Worm (Caenorhabditis elegans) whole organism, L4 larva: Measurements from ENCODE around the gene C06E7.4.

Experiments used
- F10B5.3 ChIP-seq: sonication (generic microtip); optimal IDR thresholded peaks from 2 replicates; lab custom pipeline; 2016; ENCODE audit warnings: mild to moderate bottlenecking, missing genetic modification characterization, missing compliant biosample characterization
- F44E2.7 ChIP-seq: fragments of 200-800 bp; sonication (Bioruptor generic); IDR thresholded peaks from 2 replicates; pipeline ENCODE4 v2.1.2; 2022; ENCODE audit warnings: missing genetic modification characterization, missing compliant biosample characterization
- F49E8.2 ChIP-seq: sonication (generic microtip); optimal IDR thresholded peaks from 2 replicates; lab custom pipeline; 2016; ENCODE audit warnings: missing compliant biosample characterization, mild to moderate bottlenecking, missing genetic modification characterization, borderline replicate concordance
- R02D3.7 ChIP-seq: fragments of 150-350 bp; sonication (generic microtip); optimal IDR thresholded peaks from 3 replicates; lab custom pipeline; 2014; ENCODE audit warnings: missing biosample characterization, missing genetic modification characterization
- T20F7.1 ChIP-seq: fragments of 200-800 bp; sonication (Bioruptor generic); optimal IDR thresholded peaks from 2 replicates; lab custom pipeline; 2018; ENCODE audit warnings: mild to moderate bottlenecking, missing genetic modification characterization, missing compliant biosample characterization
- Y105C5A.15 ChIP-seq: fragments of 200-800 bp; sonication (Bioruptor generic); IDR thresholded peaks from 2 replicates; pipeline ENCODE4 v1.3.6; 2022; ENCODE audit warnings: missing genetic modification characterization, missing compliant biosample characterization
- ZK546.5 ChIP-seq, 2 experiments: sonication (generic microtip); optimal IDR thresholded peaks; 2 replicates each; lab custom pipeline; 2017; ENCODE audit warnings: missing biosample characterization in 2 of 2, missing genetic modification characterization in 2 of 2
- aha-1 ChIP-seq: fragments of 150-350 bp; peaks from one replicate; lab custom pipeline; 2014; ENCODE audit warnings: missing biosample characterization, missing genetic modification characterization
- ceh-20 ChIP-seq: fragments of 200-800 bp; sonication (Bioruptor generic); IDR thresholded peaks from 2 replicates; pipeline ENCODE4 v1.3.6; 2022; ENCODE audit warnings: missing genetic modification reagents, missing genetic modification characterization, missing compliant biosample characterization
- ceh-28 ChIP-seq: fragments of 150-350 bp; optimal IDR thresholded peaks from 2 replicates; lab custom pipeline; 2014; ENCODE audit warnings: missing biosample characterization, missing genetic modification reagents, missing genetic modification characterization
- ceh-44 ChIP-seq: fragments of 200-800 bp; sonication (Bioruptor generic); IDR thresholded peaks from 2 replicates; pipeline ENCODE4 v1.3.6; 2022; ENCODE audit warnings: missing genetic modification reagents, missing genetic modification characterization, missing compliant biosample characterization
- ceh-62 ChIP-seq: sonication (generic microtip); optimal IDR thresholded peaks from 2 replicates; lab custom pipeline; 2017; ENCODE audit warnings: missing biosample characterization, missing genetic modification characterization
- daf-12 ChIP-seq: fragments of 150-350 bp; optimal IDR thresholded peaks from 2 replicates; lab custom pipeline; 2014; ENCODE audit warnings: missing biosample characterization, missing genetic modification reagents, missing genetic modification characterization
- daf-16 ChIP-seq, 3 experiments: sonication (generic microtip); optimal IDR thresholded peaks; 2 replicates each; lab custom pipeline; 2016 to 2017; ENCODE audit warnings: missing genetic modification characterization in 3 of 3, missing genetic modification reagents in 3 of 3, mild to moderate bottlenecking in 2 of 3, missing compliant biosample characterization in 2 of 3, missing biosample characterization in 1 of 3, moderate library complexity in 1 of 3
- daf-19 ChIP-seq: fragments of 200-800 bp; sonication (Bioruptor generic); conservative IDR thresholded peaks from 2 replicates; pipeline ENCODE4 v1.3.6; 2022; ENCODE audit warnings: missing genetic modification characterization, missing compliant biosample characterization
- egl-27 ChIP-seq: sonication (generic microtip); optimal IDR thresholded peaks from 3 replicates; lab custom pipeline; 2017; ENCODE audit warnings: missing biosample characterization, missing genetic modification reagents, missing genetic modification characterization
- gei-8 ChIP-seq: fragments of 200-800 bp; sonication (Bioruptor generic); optimal IDR thresholded peaks from 2 replicates; lab custom pipeline; 2018; ENCODE audit warnings: mild to moderate bottlenecking, missing genetic modification characterization, missing compliant biosample characterization
- hlh-30 ChIP-seq: sonication (generic microtip); optimal IDR thresholded peaks from 2 replicates; lab custom pipeline; 2017; ENCODE audit warnings: antibody characterized with exemption, mild to moderate bottlenecking, missing genetic modification characterization, missing compliant biosample characterization; ENCODE audit not compliant: insufficient read depth
- lin-13 ChIP-seq: fragments of 150-350 bp; optimal IDR thresholded peaks from 2 replicates; lab custom pipeline; 2014; ENCODE audit warnings: missing biosample characterization, missing genetic modification reagents, missing genetic modification characterization
- lsy-2 ChIP-seq, 2 experiments: fragments of 150-350 bp in 1 of 2; sonication (generic microtip) in 1 of 2; optimal IDR thresholded peaks; 2 replicates each; lab custom pipeline; 2014 to 2017; ENCODE audit warnings: missing biosample characterization in 2 of 2, missing genetic modification characterization in 2 of 2
- madf-9 ChIP-seq: fragments of 200-800 bp; sonication (Bioruptor generic); conservative IDR thresholded peaks from 2 replicates; pipeline ENCODE4 v1.3.6; 2022; ENCODE audit warnings: missing genetic modification reagents, missing genetic modification characterization, missing compliant biosample characterization
- mdl-1 ChIP-seq, 2 experiments: fragments of 150-350 bp in 1 of 2; sonication (generic microtip) in 1 of 2; optimal IDR thresholded peaks; 2 replicates each; lab custom pipeline; 2014 to 2017; ENCODE audit warnings: missing biosample characterization in 2 of 2, missing genetic modification characterization in 2 of 2
- nhr-111 ChIP-seq: fragments of 200-800 bp; sonication (Bioruptor generic); optimal IDR thresholded peaks from 2 replicates; lab custom pipeline; 2018; ENCODE audit warnings: mild to moderate bottlenecking, missing genetic modification characterization, missing compliant biosample characterization
- nhr-25 ChIP-seq: sonication (generic microtip); optimal IDR thresholded peaks from 2 replicates; lab custom pipeline; 2017; ENCODE audit warnings: missing genetic modification characterization, mild to moderate bottlenecking, missing compliant biosample characterization, antibody characterized with exemption, moderate library complexity, borderline replicate concordance; ENCODE audit not compliant: insufficient read depth
- nhr-28 ChIP-seq: fragments of 150-350 bp; optimal IDR thresholded peaks from 2 replicates; lab custom pipeline; 2014; ENCODE audit warnings: missing biosample characterization, missing genetic modification characterization
- nhr-48 ChIP-seq: sonication (generic microtip); optimal IDR thresholded peaks from 2 replicates; lab custom pipeline; 2016; ENCODE audit warnings: mild to moderate bottlenecking, missing genetic modification characterization, missing compliant biosample characterization
- nhr-77 ChIP-seq: fragments of 150-350 bp; optimal IDR thresholded peaks from 2 replicates; lab custom pipeline; 2014; ENCODE audit warnings: missing biosample characterization, missing genetic modification characterization
- pha-4 ChIP-seq, 2 experiments: fragments of 150-350 bp in 1 of 2; fragments of 200-800 bp in 1 of 2; sonication (Bioruptor generic) in 1 of 2; IDR thresholded peaks in 1 of 2; optimal IDR thresholded peaks in 1 of 2; 2 replicates each; pipeline versions ENCODE4 v1.3.6 to Lab custom; 2014 to 2022; ENCODE audit warnings: missing genetic modification characterization in 2 of 2, missing genetic modification reagents in 2 of 2, missing biosample characterization in 1 of 2, missing compliant biosample characterization in 1 of 2
- php-3 ChIP-seq: fragments of 200-800 bp; sonication (Bioruptor generic); IDR thresholded peaks from 2 replicates; pipeline ENCODE4 v1.3.6; 2022; ENCODE audit warnings: missing genetic modification reagents, missing genetic modification characterization, missing compliant biosample characterization
- pqm-1 ChIP-seq: sonication (generic microtip); optimal IDR thresholded peaks from 2 replicates; lab custom pipeline; 2017; ENCODE audit warnings: missing biosample characterization, missing genetic modification characterization
- saeg-2 ChIP-seq: fragments of 200-800 bp; sonication (Bioruptor generic); IDR thresholded peaks from 2 replicates; pipeline ENCODE4 v1.3.6; 2022; ENCODE audit warnings: missing genetic modification reagents, missing genetic modification characterization, missing compliant biosample characterization
- set-16 ChIP-seq: fragments of 200-800 bp; sonication (Bioruptor generic); IDR thresholded peaks from 2 replicates; pipeline ENCODE4 v1.3.6; 2022; ENCODE audit warnings: missing genetic modification reagents, missing genetic modification characterization, missing compliant biosample characterization
- snpc-4 ChIP-seq: fragments of 150-350 bp; optimal IDR thresholded peaks from 2 replicates; lab custom pipeline; 2014; ENCODE audit warnings: missing biosample characterization, missing genetic modification characterization
- tra-1 ChIP-seq: fragments of 200-800 bp; sonication (Bioruptor generic); IDR thresholded peaks from 2 replicates; pipeline ENCODE4 v1.3.6; 2022; ENCODE audit warnings: missing genetic modification reagents, missing genetic modification characterization, missing compliant biosample characterization
- unc-130 ChIP-seq: sonication (generic microtip); optimal IDR thresholded peaks from 2 replicates; lab custom pipeline; 2016; ENCODE audit warnings: missing genetic modification reagents, missing genetic modification characterization, missing compliant biosample characterization
- unc-39 ChIP-seq: sonication (generic microtip); optimal IDR thresholded peaks from 2 replicates; lab custom pipeline; 2017; ENCODE audit warnings: missing biosample characterization, missing genetic modification characterization
- unc-62 ChIP-seq, 3 experiments: fragments of 150-350 bp in 1 of 3; sonication (generic microtip); optimal IDR thresholded peaks in 2 of 3; peaks in 1 of 3; 1 replicate in 1 of 3; 2 replicates in 2 of 3; lab custom pipeline; 2014 to 2017; ENCODE audit warnings: missing biosample characterization in 3 of 3, missing genetic modification characterization in 3 of 3, missing genetic modification reagents in 3 of 3, missing genotype in 1 of 3

Gene C06E7.4

ce11 chrIV:5824493-5824892, 35.3 kb downstream of the C06E7.4 start, which contains the start of gene egal-1:
TSS of gene egal-1 (plus strand) at chrIV:5824793.
- TF ChIP-seq nhr-48 (tag; lab: Kevin White, UChicago) (no peak), T20F7.1 (GFP tag; lab: Kevin White, UChicago) (no peak), F44E2.7 (no peak), nhr-77 (no peak)

DNA sequence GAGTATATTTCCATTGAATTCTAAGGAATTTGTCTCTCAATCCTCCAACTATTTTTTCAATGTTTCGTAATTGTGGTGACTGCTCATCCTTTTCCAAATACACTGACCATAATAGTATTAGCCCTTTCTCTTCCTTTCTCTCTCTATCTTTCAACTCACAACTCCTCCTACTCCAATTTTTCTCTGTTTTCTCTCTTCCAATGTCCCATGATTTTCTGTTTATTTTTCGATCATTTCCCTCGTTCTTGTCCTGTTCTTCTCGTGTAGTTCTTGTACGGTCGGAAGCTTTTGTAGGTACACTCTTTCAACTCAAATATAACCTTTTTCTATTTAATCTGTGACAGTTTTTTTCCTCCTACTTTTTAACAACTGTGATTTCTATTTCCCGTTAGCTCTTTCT, 37.8 kb downstream of the C06E7.4 start:
- TF ChIP-seq R02D3.7 (tag; lab: Kevin White, UChicago) (no peak), saeg-2 (GFP tag; lab: Robert Waterston, UW) (no peak), gei-8 (no peak), snpc-4 (tag; lab: Kevin White, UChicago) (no peak), F10B5.3 (no peak), nhr-48 (tag; lab: Kevin White, UChicago) (no peak), daf-16 (GFP tag; optimal IDR thresholded peaks at IDR 0.05; lab: Kevin White, UChicago) (no peak), daf-16 (tag; optimal IDR thresholded peaks at IDR 0.05; lab: Kevin White, UChicago) (peak; percentile 5), daf-12 (tag; lab: Kevin White, UChicago) (no peak), ZK546.5 (tag; optimal IDR thresholded peaks at IDR 0.05; lab: Kevin White, UChicago) (no peak), lin-13 (no peak), pha-4 (GFP tag; IDR thresholded peaks at IDR 0.05; lab: Robert Waterston, UW) (no peak), pha-4 (tag; optimal IDR thresholded peaks at IDR 0.05; lab: Kevin White, UChicago) (peak; percentile 95), Y105C5A.15 (GFP tag; lab: Robert Waterston, UW) (no peak), nhr-28 (tag; lab: Kevin White, UChicago) (peak; percentile 70), ceh-62 (no peak), hlh-30 (tag; lab: Kevin White, UChicago) (peak; percentile 70), mdl-1 (tag; optimal IDR thresholded peaks at IDR 0.05; lab: Kevin White, UChicago) (no peak), unc-130 (GFP tag; lab: Kevin White, UChicago) (no peak), egl-27 (tag; lab: Kevin White, UChicago) (no peak), nhr-25 (no peak), F49E8.2 (tag; lab: Kevin White, UChicago) (no peak), pqm-1 (tag; lab: Kevin White, UChicago) (peak; percentile 18), set-16 (GFP tag; lab: Robert Waterston, UW) (no peak), ceh-20 (GFP tag; lab: Robert Waterston, UW) (no peak), tra-1 (GFP tag; lab: Robert Waterston, UW) (no peak), lsy-2 (tag; optimal IDR thresholded peaks at IDR 0.05; lab: Kevin White, UChicago) (no peak), nhr-111 (GFP tag; lab: Kevin White, UChicago) (no peak), madf-9 (GFP tag; lab: Robert Waterston, UW) (no peak), php-3 (GFP tag; lab: Robert Waterston, UW) (no peak), daf-19 (no peak), ceh-44 (no peak)

DNA sequence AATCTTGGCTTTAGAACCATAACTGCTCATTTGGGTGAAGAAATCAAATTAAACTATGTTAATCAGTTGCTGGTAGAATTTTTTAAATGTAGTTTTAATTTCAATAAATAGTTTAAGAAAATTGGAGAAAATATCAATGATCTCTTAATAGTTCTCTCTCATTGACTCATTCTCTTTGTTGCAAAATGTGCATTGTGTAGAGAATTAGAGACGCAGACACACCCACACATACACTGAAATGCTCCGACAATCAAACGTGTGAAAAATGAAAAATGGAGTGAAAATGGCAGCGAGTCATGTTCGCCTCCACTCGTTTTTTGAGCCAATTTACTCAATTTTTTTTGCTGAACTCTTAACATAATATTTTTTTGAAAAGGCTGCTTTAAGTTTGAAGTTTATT, 38.8 kb downstream of the C06E7.4 start:
- TF ChIP-seq nhr-28 (tag; lab: Kevin White, UChicago) (peak; percentile 11), ceh-28 (tag; lab: Kevin White, UChicago) (no peak)

ce11 chrIV:5820056-5820799, 39.5 kb downstream of the C06E7.4 start:
- TF ChIP-seq aha-1 (tag; lab: Kevin White, UChicago) (peak; percentile 94), Y105C5A.15 (GFP tag; lab: Robert Waterston, UW) (no peak), nhr-77 (no peak), unc-62 (GFP tag; optimal IDR thresholded peaks at IDR 0.05 in 1 of 2; lab: Kevin White, UChicago) (peak in 1 of 2 experiments; percentile 56), unc-62 (tag; optimal IDR thresholded peaks at IDR 0.05; lab: Kevin White, UChicago) (no peak), gei-8 (no peak), unc-39 (tag; lab: Kevin White, UChicago) (no peak)
